Worm (Caenorhabditis elegans) whole organism, young adult: ENCODE results near the gene add-1.
A peak's percentile ranks its signal among the peaks of the same experiment; 100 is the strongest.

Experiments used
- B0035.1 ChIP-seq: sonication (generic microtip); optimal IDR thresholded peaks from 2 replicates; lab custom pipeline; 2016; ENCODE audit warnings: missing genetic modification characterization, mild to moderate bottlenecking, missing compliant biosample characterization, missing genotype, missing genetic modification reagents
- F52B5.7 ChIP-seq: sonication (generic microtip); optimal IDR thresholded peaks from 2 replicates; lab custom pipeline; 2016; ENCODE audit warnings: mild to moderate bottlenecking, missing genetic modification characterization, missing compliant biosample characterization
- F57C9.4 ChIP-seq: sonication (generic microtip); optimal IDR thresholded peaks from 2 replicates; lab custom pipeline; 2017; ENCODE audit warnings: mild to moderate bottlenecking, missing genetic modification characterization, missing compliant biosample characterization
- K11D2.4 ChIP-seq: fragments of 200-800 bp; sonication (Bioruptor generic); IDR thresholded peaks from 2 replicates; pipeline ENCODE4 v1.3.6; 2022; ENCODE audit warnings: missing genetic modification reagents, missing genetic modification characterization, missing compliant biosample characterization
- Y53F4B.3 ChIP-seq: fragments of 200-800 bp; sonication (Bioruptor generic); IDR thresholded peaks from 2 replicates; pipeline ENCODE4 v1.3.6; 2022; ENCODE audit warnings: missing genetic modification reagents, missing genetic modification characterization, missing compliant biosample characterization
- Y53G8AR.9 ChIP-seq: fragments of 200-800 bp; sonication (Bioruptor generic); conservative IDR thresholded peaks from 2 replicates; pipeline ENCODE4 v1.3.6; 2022; ENCODE audit warnings: missing genetic modification reagents, missing genetic modification characterization, missing compliant biosample characterization
- akir-1 ChIP-seq: fragments of 200-800 bp; sonication (Bioruptor generic); optimal IDR thresholded peaks from 2 replicates; lab custom pipeline; 2018; ENCODE audit warnings: mild to moderate bottlenecking, missing genetic modification characterization, moderate library complexity, missing compliant biosample characterization
- ama-1 ChIP-seq, 3 experiments: fragments of 150-350 bp in 1 of 3; sonication (generic microtip) in 2 of 3; optimal IDR thresholded peaks; 2 replicates each; lab custom pipeline; 2014 to 2018; ENCODE audit warnings: missing biosample characterization in 2 of 3, missing genetic modification characterization in 2 of 3, missing genetic modification reagents in 2 of 3
- aptf-3 ChIP-seq: fragments of 200-800 bp; sonication (Bioruptor generic); IDR thresholded peaks from 2 replicates; pipeline ENCODE4 v1.3.6; 2022; ENCODE audit warnings: missing genetic modification characterization, missing compliant biosample characterization
- ceh-100 ChIP-seq: fragments of 200-800 bp; sonication (Bioruptor generic); IDR thresholded peaks from 2 replicates; pipeline ENCODE4 v1.3.6; 2022; ENCODE audit warnings: missing genetic modification reagents, missing genetic modification characterization, missing compliant biosample characterization
- ceh-40 ChIP-seq: fragments of 200-800 bp; sonication (Bioruptor generic); IDR thresholded peaks from 2 replicates; pipeline ENCODE4 v1.3.6; 2022; ENCODE audit warnings: missing genetic modification characterization, missing compliant biosample characterization
- chd-7 ChIP-seq: sonication (generic microtip); optimal IDR thresholded peaks from 2 replicates; lab custom pipeline; 2016; ENCODE audit warnings: mild to moderate bottlenecking, missing genetic modification characterization, moderate library complexity, missing compliant biosample characterization
- egrh-3 ChIP-seq: fragments of 200-800 bp; sonication (Bioruptor generic); IDR thresholded peaks from 2 replicates; pipeline ENCODE4 v1.3.6; 2022; ENCODE audit warnings: missing genetic modification reagents, missing genetic modification characterization, missing compliant biosample characterization
- ets-4 ChIP-seq: fragments of 200-800 bp; sonication (Bioruptor generic); optimal IDR thresholded peaks from 2 replicates; lab custom pipeline; 2018; ENCODE audit warnings: mild to moderate bottlenecking, missing genetic modification characterization, missing compliant biosample characterization
- hlh-26 ChIP-seq: fragments of 200-800 bp; sonication (Bioruptor generic); conservative IDR thresholded peaks from 2 replicates; pipeline ENCODE4 v1.3.6; 2022; ENCODE audit warnings: missing genetic modification reagents, missing genetic modification characterization, missing compliant biosample characterization
- lin-40 ChIP-seq: sonication (generic microtip); optimal IDR thresholded peaks from 2 replicates; lab custom pipeline; 2016; ENCODE audit warnings: missing genetic modification characterization, mild to moderate bottlenecking, missing compliant biosample characterization, missing genotype, missing genetic modification reagents
- lin-54 ChIP-seq: fragments of 200-800 bp; sonication (Bioruptor generic); optimal IDR thresholded peaks from 2 replicates; lab custom pipeline; 2018; ENCODE audit warnings: mild to moderate bottlenecking, missing genetic modification characterization, missing compliant biosample characterization
- lir-1 ChIP-seq: fragments of 200-800 bp; sonication (Bioruptor generic); conservative IDR thresholded peaks from 2 replicates; pipeline ENCODE4 v1.3.6; 2022; ENCODE audit warnings: missing genetic modification reagents, missing genetic modification characterization, missing compliant biosample characterization
- lsy-27 ChIP-seq: sonication (generic microtip); optimal IDR thresholded peaks from 2 replicates; lab custom pipeline; 2017; ENCODE audit warnings: missing genetic modification characterization, mild to moderate bottlenecking, missing compliant biosample characterization, antibody characterized with exemption, missing genotype, borderline replicate concordance; ENCODE audit not compliant: insufficient read depth
- madf-10 ChIP-seq: sonication (generic microtip); optimal IDR thresholded peaks from 2 replicates; lab custom pipeline; 2016; ENCODE audit warnings: mild to moderate bottlenecking, missing genetic modification characterization, missing compliant biosample characterization
- madf-6 ChIP-seq: fragments of 200-800 bp; sonication (Bioruptor generic); IDR thresholded peaks from 2 replicates; pipeline ENCODE4 v1.3.6; 2022; ENCODE audit warnings: missing genetic modification reagents, missing genetic modification characterization, missing compliant biosample characterization
- nfyb-1 ChIP-seq: fragments of 200-800 bp; sonication (Bioruptor generic); IDR thresholded peaks from 2 replicates; pipeline ENCODE4 v1.3.6; 2022; ENCODE audit warnings: missing genetic modification reagents, missing genetic modification characterization, missing compliant biosample characterization
- nhr-120 ChIP-seq: fragments of 200-800 bp; sonication (Bioruptor generic); IDR thresholded peaks from 2 replicates; pipeline ENCODE4 v1.3.6; 2022; ENCODE audit warnings: missing genetic modification characterization, missing compliant biosample characterization
- nhr-27 ChIP-seq: fragments of 200-800 bp; sonication (Bioruptor generic); optimal IDR thresholded peaks from 2 replicates; lab custom pipeline; 2018; ENCODE audit warnings: mild to moderate bottlenecking, missing genetic modification characterization, moderate library complexity, missing compliant biosample characterization
- pha-4 ChIP-seq: fragments of 150-350 bp; sonication (generic microtip); optimal IDR thresholded peaks from 2 replicates; lab custom pipeline; 2014; ENCODE audit warnings: missing biosample characterization, missing genetic modification reagents, missing genetic modification characterization
- repo-1 ChIP-seq: sonication (generic microtip); optimal IDR thresholded peaks from 2 replicates; lab custom pipeline; 2017; ENCODE audit warnings: mild to moderate bottlenecking, missing genetic modification characterization, missing compliant biosample characterization
- snpc-3.4 ChIP-seq: sonication (generic microtip); optimal IDR thresholded peaks from 2 replicates; lab custom pipeline; 2017; ENCODE audit warnings: missing genetic modification characterization, mild to moderate bottlenecking, missing compliant biosample characterization, antibody characterized with exemption, moderate library complexity, missing genotype, missing genetic modification reagents
- somi-1 ChIP-seq: fragments of 200-800 bp; sonication (Bioruptor generic); optimal IDR thresholded peaks from 2 replicates; lab custom pipeline; 2018; ENCODE audit warnings: mild to moderate bottlenecking, missing genetic modification characterization, missing compliant biosample characterization
- sptf-2 ChIP-seq: fragments of 200-800 bp; sonication (Bioruptor generic); optimal IDR thresholded peaks from 2 replicates; lab custom pipeline; 2018; ENCODE audit warnings: mild to moderate bottlenecking, missing genetic modification characterization, missing compliant biosample characterization
- tbp1 ChIP-seq: fragments of 200-800 bp; sonication (Bioruptor generic); optimal IDR thresholded peaks from 2 replicates; lab custom pipeline; 2018; ENCODE audit warnings: mild to moderate bottlenecking, missing genetic modification characterization, missing compliant biosample characterization

add-1 gene

DNA sequence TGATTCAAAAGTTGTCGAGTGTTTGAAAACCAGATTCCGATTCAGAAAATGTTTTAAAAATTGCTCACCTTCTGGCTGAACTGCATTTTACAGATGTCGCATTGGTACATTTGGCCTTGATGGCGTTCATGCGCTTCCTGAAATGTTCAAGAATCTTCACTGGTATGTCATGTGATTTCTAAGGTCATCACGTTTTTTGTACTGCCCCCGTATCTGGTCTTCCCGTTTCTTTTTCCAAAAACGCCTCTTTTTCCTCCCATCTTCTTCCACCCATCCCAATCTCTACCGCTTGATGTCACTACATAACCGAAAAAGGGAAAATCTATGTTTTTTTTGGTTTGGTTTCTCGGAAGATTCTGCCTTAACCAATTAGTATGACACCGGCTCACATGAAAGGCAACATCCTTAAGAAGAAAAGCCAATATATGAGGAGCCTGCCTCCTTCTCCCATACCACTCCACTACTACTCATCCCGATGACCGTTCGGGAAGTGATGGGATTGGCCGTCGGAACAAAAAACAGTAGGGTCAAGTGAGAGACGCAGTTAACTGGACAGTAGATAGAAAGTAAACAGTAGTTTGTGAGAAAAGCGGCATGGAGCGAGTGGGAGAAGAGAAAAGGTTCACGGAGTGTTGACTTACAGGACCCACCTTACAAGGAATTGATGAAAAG, 50.0 kb downstream of the add-1 start:
- no peak for TF ChIP-seq aptf-3 (GFP tag; lab: Robert Waterston, UW)
- TF ChIP-seq ama-1 (optimal IDR thresholded peaks at IDR 0.05; lab: Kevin White, UChicago): peak; percentile 21
- no peak for TF ChIP-seq ama-1 (GFP tag; optimal IDR thresholded peaks at IDR 0.05; lab: Kevin White, UChicago)

DNA sequence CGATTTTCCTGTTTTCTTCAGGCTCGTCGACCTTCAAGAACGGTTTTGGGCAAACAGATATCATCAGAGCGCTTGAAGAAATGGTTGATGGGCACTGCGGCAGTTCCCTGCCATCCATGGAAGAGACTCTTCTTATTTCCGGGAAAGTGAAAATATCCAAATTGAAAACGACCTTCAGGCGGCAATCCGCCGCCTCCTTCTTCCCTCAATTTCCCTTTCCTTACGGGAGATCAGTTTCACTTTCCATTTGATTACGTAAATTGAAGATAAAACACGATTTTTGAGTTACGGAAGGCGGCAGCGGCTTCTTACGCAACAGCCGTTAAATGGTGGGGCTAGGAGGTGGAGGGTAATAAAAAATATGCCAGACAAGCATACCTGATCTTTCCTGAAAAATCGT, 50.7 kb downstream of the add-1 start:
- TF ChIP-seq repo-1 (tag; lab: Kevin White, UChicago) (no peak), lsy-27 (tag; lab: Kevin White, UChicago) (no peak), K11D2.4 (no peak), Y53G8AR.9 (GFP tag; lab: Robert Waterston, UW) (no peak), nhr-27 (tag; lab: Kevin White, UChicago) (no peak), snpc-3.4 (tag; lab: Kevin White, UChicago) (no peak), ets-4 (GFP tag; lab: Kevin White, UChicago) (no peak), madf-10 (tag; lab: Kevin White, UChicago) (no peak), pha-4 (tag; lab: Kevin White, UChicago) (no peak), ceh-100 (GFP tag; lab: Robert Waterston, UW) (no peak)

DNA sequence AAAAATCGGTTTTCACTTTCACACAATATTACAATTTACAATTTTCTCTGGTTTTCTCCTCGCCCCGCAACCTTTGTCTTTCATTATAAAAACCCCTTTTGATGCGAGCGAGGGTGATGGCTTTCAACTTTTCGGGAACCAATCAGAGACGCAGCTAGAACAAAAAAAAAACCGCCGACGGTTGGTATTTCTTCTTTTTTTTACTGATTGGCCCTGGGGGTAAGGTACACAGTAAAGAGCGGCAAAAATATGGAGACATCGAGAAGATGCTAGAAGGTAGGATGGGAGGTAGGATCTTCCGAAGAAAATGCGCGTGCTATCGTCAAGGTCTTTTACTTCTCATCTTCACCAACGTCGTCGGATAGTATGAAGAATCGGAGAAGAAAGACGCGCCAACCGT, 51.1 kb downstream of the add-1 start:
- no peak for TF ChIP-seq egrh-3 (GFP tag; lab: Robert Waterston, UW)
- no peak for TF ChIP-seq lin-54 (GFP tag; lab: Kevin White, UChicago)
- no peak for TF ChIP-seq F52B5.7
- no peak for TF ChIP-seq akir-1 (GFP tag; lab: Kevin White, UChicago)
- no peak for TF ChIP-seq lir-1 (GFP tag; lab: Robert Waterston, UW)
- TF ChIP-seq F57C9.4 (tag; lab: Kevin White, UChicago): no peak
- TF ChIP-seq lsy-27 (tag; lab: Kevin White, UChicago): no peak
- TF ChIP-seq Y53F4B.3 (GFP tag; lab: Robert Waterston, UW): no peak
- no peak for TF ChIP-seq B0035.1 (tag; lab: Kevin White, UChicago)
- TF ChIP-seq lin-40 (tag; lab: Kevin White, UChicago): no peak
- no peak for TF ChIP-seq chd-7 (tag; lab: Kevin White, UChicago)
- no peak for TF ChIP-seq nfyb-1
- no peak for TF ChIP-seq hlh-26
- no peak for TF ChIP-seq madf-6 (GFP tag; lab: Robert Waterston, UW)
- TF ChIP-seq somi-1 (GFP tag; lab: Kevin White, UChicago): no peak
- no peak for TF ChIP-seq tbp1
- no peak for TF ChIP-seq ceh-40 (GFP tag; lab: Robert Waterston, UW)
- TF ChIP-seq sptf-2 (GFP tag; lab: Kevin White, UChicago): no peak
- TF ChIP-seq K11D2.4: no peak
- TF ChIP-seq nhr-120 (GFP tag; lab: Robert Waterston, UW): no peak
- TF ChIP-seq, all 124 proteins: peak for 0
